Worm (Caenorhabditis elegans) whole organism, L2 larva: ENCODE results near the gene Y39B6A.41.

Experiments used
- ZK546.5 ChIP-seq: sonication (generic microtip); optimal IDR thresholded peaks from 2 replicates; lab custom pipeline; 2017; ENCODE audit warnings: missing biosample characterization, missing genetic modification characterization
- alr-1 ChIP-seq: fragments of 150-350 bp; optimal IDR thresholded peaks from 2 replicates; lab custom pipeline; 2014; ENCODE audit warnings: missing biosample characterization, missing genetic modification characterization
- ama-1 ChIP-seq: fragments of 150-350 bp; optimal IDR thresholded peaks from 2 replicates; lab custom pipeline; 2018; ENCODE audit warnings: inconsistent platforms
- ceh-82 ChIP-seq: fragments of 150-350 bp; optimal IDR thresholded peaks from 2 replicates; lab custom pipeline; 2014; ENCODE audit warnings: missing biosample characterization, missing genetic modification characterization
- fos-1 ChIP-seq: fragments of 150-350 bp; optimal IDR thresholded peaks from 2 replicates; lab custom pipeline; 2014; ENCODE audit warnings: missing biosample characterization, missing genetic modification characterization
- gmeb-1 ChIP-seq: fragments of 150-350 bp; optimal IDR thresholded peaks from 2 replicates; lab custom pipeline; 2014; ENCODE audit warnings: missing biosample characterization, missing genetic modification characterization
- lin-39 ChIP-seq: fragments of 150-350 bp; optimal IDR thresholded peaks from 2 replicates; lab custom pipeline; 2014; ENCODE audit warnings: missing biosample characterization, missing genetic modification reagents, missing genetic modification characterization
- nhr-11 ChIP-seq: fragments of 150-350 bp; optimal IDR thresholded peaks from 2 replicates; lab custom pipeline; 2014; ENCODE audit warnings: missing biosample characterization, missing genetic modification characterization
- nhr-12 ChIP-seq: fragments of 150-350 bp; optimal IDR thresholded peaks from 2 replicates; lab custom pipeline; 2014; ENCODE audit warnings: missing biosample characterization, missing genetic modification characterization
- nhr-129 ChIP-seq: fragments of 150-350 bp; optimal IDR thresholded peaks from 2 replicates; lab custom pipeline; 2014; ENCODE audit warnings: missing biosample characterization, missing genetic modification characterization
- nhr-25 ChIP-seq: fragments of 150-350 bp; sonication (generic microtip); optimal IDR thresholded peaks from 3 replicates; lab custom pipeline; 2014; ENCODE audit warnings: missing biosample characterization, missing genetic modification characterization
- nhr-6 ChIP-seq: fragments of 150-350 bp; optimal IDR thresholded peaks from 2 replicates; lab custom pipeline; 2014; ENCODE audit warnings: missing biosample characterization, missing genetic modification characterization
- unc-39 ChIP-seq: fragments of 150-350 bp; optimal IDR thresholded peaks from 2 replicates; lab custom pipeline; 2014; ENCODE audit warnings: missing biosample characterization, missing genetic modification characterization
- unc-62 ChIP-seq: fragments of 150-350 bp; optimal IDR thresholded peaks from 2 replicates; lab custom pipeline; 2014; ENCODE audit warnings: missing biosample characterization, missing genetic modification reagents, missing genetic modification characterization

- TF ChIP-seq nhr-129 (tag; lab: Kevin White, UChicago) (no peak), alr-1 (tag; lab: Kevin White, UChicago) (no peak), ZK546.5 (no peak), nhr-12 (tag; lab: Kevin White, UChicago) (no peak), ama-1 (lab: Kevin White, UChicago) (no peak), nhr-6 (tag; lab: Kevin White, UChicago) (no peak), lin-39 (tag; lab: Kevin White, UChicago) (no peak), ceh-82 (tag; lab: Kevin White, UChicago) (no peak), nhr-25 (no peak), nhr-11 (no peak), unc-62 (no peak), fos-1 (tag; lab: Kevin White, UChicago) (peak; percentile 12), unc-39 (no peak), gmeb-1 (tag; lab: Kevin White, UChicago) (no peak)
Measured at ce11 chrV:18957267-18957843, 20.4 kb downstream of the Y39B6A.41 start, which contains the start of gene hrg-10.
